Worm (Caenorhabditis elegans) whole organism, L1 larva: ENCODE measurements around the gene K02E10.5.

Experiments used
- C16A3.4 ChIP-seq: fragments of 150-350 bp; optimal IDR thresholded peaks from 2 replicates; lab custom pipeline; 2014; ENCODE audit warnings: missing biosample characterization, missing genetic modification characterization
- C34B4.2 ChIP-seq: sonication (generic microtip); optimal IDR thresholded peaks from 2 replicates; lab custom pipeline; 2017; ENCODE audit warnings: mild to moderate bottlenecking, missing genetic modification characterization, missing compliant biosample characterization
- F16B12.6 ChIP-seq: fragments of 150-350 bp; optimal IDR thresholded peaks from 2 replicates; lab custom pipeline; 2014; ENCODE audit warnings: missing biosample characterization, missing genetic modification characterization
- ceh-63 ChIP-seq: fragments of 200-800 bp; sonication (Bioruptor generic); optimal IDR thresholded peaks from 2 replicates; lab custom pipeline; 2018; ENCODE audit warnings: mild to moderate bottlenecking, missing genetic modification characterization, missing compliant biosample characterization
- ceh-88 ChIP-seq: fragments of 200-800 bp; sonication (Bioruptor generic); IDR thresholded peaks from 2 replicates; pipeline ENCODE4 v1.3.6; 2022; ENCODE audit warnings: missing genetic modification characterization, missing compliant biosample characterization
- ceh-90 ChIP-seq: sonication (generic microtip); optimal IDR thresholded peaks from 2 replicates; lab custom pipeline; 2016; ENCODE audit warnings: missing genetic modification characterization, missing compliant biosample characterization
- dsc-1 ChIP-seq: sonication (generic microtip); optimal IDR thresholded peaks from 2 replicates; lab custom pipeline; 2016; ENCODE audit warnings: mild to moderate bottlenecking, missing genetic modification characterization, missing compliant biosample characterization
- egl-13 ChIP-seq: sonication (generic microtip); optimal IDR thresholded peaks from 2 replicates; lab custom pipeline; 2016; ENCODE audit warnings: missing genotype, missing genetic modification reagents, missing genetic modification characterization, missing compliant biosample characterization
- elt-3 ChIP-seq, 6 experiments: fragments of 150-350 bp in 1 of 6; sonication (generic microtip); optimal IDR thresholded peaks; 2 replicates each; lab custom pipeline; 2017 to 2018; ENCODE audit warnings: missing biosample characterization in 6 of 6, missing genetic modification characterization in 6 of 6, inconsistent platforms in 1 of 6
- fkh-10 ChIP-seq: sonication (generic microtip); optimal IDR thresholded peaks from 2 replicates; lab custom pipeline; 2017; ENCODE audit warnings: missing biosample characterization, missing genetic modification reagents, missing genetic modification characterization
- fkh-4 ChIP-seq: sonication (generic microtip); optimal IDR thresholded peaks from 2 replicates; lab custom pipeline; 2016; ENCODE audit warnings: missing compliant biosample characterization, missing genetic modification characterization, borderline replicate concordance
- fkh-8 ChIP-seq: sonication (generic microtip); optimal IDR thresholded peaks from 2 replicates; lab custom pipeline; 2016; ENCODE audit warnings: mild to moderate bottlenecking, missing genetic modification characterization, missing compliant biosample characterization
- hlh-17 ChIP-seq: fragments of 200-800 bp; sonication (Bioruptor generic); optimal IDR thresholded peaks from 2 replicates; lab custom pipeline; 2018; ENCODE audit warnings: missing genetic modification characterization, mild to moderate bottlenecking, missing compliant biosample characterization, moderate library complexity, borderline replicate concordance
- hlh-4 ChIP-seq: sonication (generic microtip); optimal IDR thresholded peaks from 2 replicates; lab custom pipeline; 2016; ENCODE audit warnings: mild to moderate bottlenecking, missing genetic modification characterization, missing compliant biosample characterization
- irx-1 ChIP-seq: sonication (generic microtip); optimal IDR thresholded peaks from 2 replicates; lab custom pipeline; 2016; ENCODE audit warnings: missing genetic modification characterization, missing compliant biosample characterization
- lin-14 ChIP-seq: fragments of 200-800 bp; sonication (Bioruptor generic); optimal IDR thresholded peaks from 2 replicates; lab custom pipeline; 2018; ENCODE audit warnings: mild to moderate bottlenecking, missing genetic modification characterization, moderate library complexity, missing compliant biosample characterization
- lin-35 ChIP-seq, 2 experiments: fragments of 150-350 bp; optimal IDR thresholded peaks; 2 replicates each; lab custom pipeline; 2014; ENCODE audit warnings: missing biosample characterization in 2 of 2, missing genetic modification characterization in 2 of 2, missing genetic modification reagents in 2 of 2
- lin-39 ChIP-seq: fragments of 150-350 bp; optimal IDR thresholded peaks from 2 replicates; lab custom pipeline; 2014; ENCODE audit warnings: missing biosample characterization, missing genetic modification reagents, missing genetic modification characterization
- lsy-2 ChIP-seq, 2 experiments: fragments of 150-350 bp; optimal IDR thresholded peaks; 2 replicates each; lab custom pipeline; 2014; ENCODE audit warnings: missing biosample characterization in 2 of 2, missing genetic modification characterization in 2 of 2
- mdl-1 ChIP-seq, 2 experiments: fragments of 150-350 bp; optimal IDR thresholded peaks; 2 replicates each; lab custom pipeline; 2014 to 2017; ENCODE audit warnings: missing biosample characterization in 2 of 2, missing genetic modification characterization in 2 of 2, inconsistent platforms in 1 of 2
- mep-1 ChIP-seq: fragments of 150-350 bp; optimal IDR thresholded peaks from 2 replicates; lab custom pipeline; 2014; ENCODE audit warnings: missing biosample characterization, missing genetic modification characterization
- nhr-12 ChIP-seq: sonication (generic microtip); optimal IDR thresholded peaks from 2 replicates; lab custom pipeline; 2017; ENCODE audit warnings: missing biosample characterization, missing genetic modification characterization
- nhr-47 ChIP-seq: sonication (generic microtip); optimal IDR thresholded peaks from 2 replicates; lab custom pipeline; 2016; ENCODE audit warnings: mild to moderate bottlenecking, missing genetic modification characterization, moderate library complexity, missing compliant biosample characterization
- nhr-71 ChIP-seq: sonication (generic microtip); optimal IDR thresholded peaks from 2 replicates; lab custom pipeline; 2016; ENCODE audit warnings: mild to moderate bottlenecking, missing genetic modification characterization, moderate library complexity, missing compliant biosample characterization
- nhr-76 ChIP-seq: sonication (generic microtip); optimal IDR thresholded peaks from 2 replicates; lab custom pipeline; 2017; ENCODE audit warnings: missing biosample characterization, missing genetic modification characterization
- pag-3 ChIP-seq: sonication (generic microtip); optimal IDR thresholded peaks from 2 replicates; lab custom pipeline; 2017; ENCODE audit warnings: missing genetic modification characterization, mild to moderate bottlenecking, missing compliant biosample characterization, antibody characterized with exemption, borderline replicate concordance; ENCODE audit not compliant: insufficient read depth
- rnt-1 ChIP-seq: sonication (generic microtip); optimal IDR thresholded peaks from 2 replicates; lab custom pipeline; 2016; ENCODE audit warnings: mild to moderate bottlenecking, missing genetic modification characterization, moderate library complexity, missing compliant biosample characterization
- snpc-4 ChIP-seq: fragments of 150-350 bp; optimal IDR thresholded peaks from 2 replicates; lab custom pipeline; 2014; ENCODE audit warnings: missing biosample characterization, missing genetic modification characterization
- sox-4 ChIP-seq: sonication (generic microtip); optimal IDR thresholded peaks from 2 replicates; lab custom pipeline; 2016; ENCODE audit warnings: missing genetic modification characterization, missing compliant biosample characterization
- sup-37 ChIP-seq: fragments of 200-800 bp; sonication (Bioruptor generic); optimal IDR thresholded peaks from 2 replicates; lab custom pipeline; 2018; ENCODE audit warnings: mild to moderate bottlenecking, missing genetic modification characterization, missing compliant biosample characterization
- tbx-2 ChIP-seq: sonication (generic microtip); optimal IDR thresholded peaks from 2 replicates; lab custom pipeline; 2016; ENCODE audit warnings: missing genetic modification characterization, missing compliant biosample characterization
- tlp-1 ChIP-seq: fragments of 150-350 bp; optimal IDR thresholded peaks from 2 replicates; lab custom pipeline; 2014; ENCODE audit warnings: missing biosample characterization, missing genetic modification characterization
- unc-130 ChIP-seq: fragments of 150-350 bp; optimal IDR thresholded peaks from 2 replicates; lab custom pipeline; 2017; ENCODE audit warnings: missing biosample characterization, missing genetic modification characterization, inconsistent platforms
- unc-62 ChIP-seq: fragments of 150-350 bp; optimal IDR thresholded peaks from 2 replicates; lab custom pipeline; 2014; ENCODE audit warnings: missing biosample characterization, missing genetic modification reagents, missing genetic modification characterization
- unc-86 ChIP-seq: sonication (generic microtip); optimal IDR thresholded peaks from 2 replicates; lab custom pipeline; 2016; ENCODE audit warnings: missing genetic modification characterization, missing compliant biosample characterization
- vab-15 ChIP-seq: sonication (generic microtip); optimal IDR thresholded peaks from 2 replicates; lab custom pipeline; 2017; ENCODE audit warnings: missing genotype, mild to moderate bottlenecking, missing genetic modification characterization, missing compliant biosample characterization
- xbp-1 ChIP-seq: sonication (generic microtip); optimal IDR thresholded peaks from 2 replicates; lab custom pipeline; 2016; ENCODE audit warnings: missing genetic modification characterization, missing compliant biosample characterization
- zip-4 ChIP-seq: fragments of 200-800 bp; sonication (Bioruptor generic); optimal IDR thresholded peaks from 2 replicates; lab custom pipeline; 2018; ENCODE audit warnings: mild to moderate bottlenecking, missing genetic modification characterization, moderate library complexity, missing compliant biosample characterization

Gene K02E10.5

DNA sequence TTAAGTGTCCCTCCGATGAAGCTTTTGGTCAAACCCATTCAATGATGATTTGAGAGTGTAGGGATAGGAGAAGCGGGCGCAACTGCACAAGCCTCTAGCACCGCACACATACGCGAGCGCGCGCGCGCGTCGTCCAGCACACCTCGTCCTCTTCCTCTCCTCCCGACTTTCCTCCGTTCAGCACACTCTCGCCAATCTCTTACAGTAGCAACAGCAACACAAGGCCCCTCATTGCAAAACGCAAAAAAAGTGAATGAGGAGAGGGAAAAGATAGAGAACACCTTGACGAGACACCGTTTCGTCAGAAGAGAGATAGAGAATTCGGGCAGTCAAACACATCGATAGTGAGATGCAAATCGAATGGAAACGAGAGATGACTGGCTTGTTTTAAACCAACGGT, 46.3 kb downstream of the K02E10.5 start (continued):
- TF ChIP-seq xbp-1 (tag; lab: Kevin White, UChicago) (no peak), nhr-76 (no peak), irx-1 (tag; lab: Kevin White, UChicago) (peak; percentile 27), snpc-4 (tag; lab: Kevin White, UChicago) (no peak), zip-4 (GFP tag; lab: Kevin White, UChicago) (no peak), fkh-8 (no peak), nhr-12 (no peak), tbx-2 (peak; percentile 28), mdl-1 (tag; optimal IDR thresholded peaks at IDR 0.05; lab: Kevin White, UChicago) (peak in 1 of 2 experiments; percentile 31), ceh-90 (tag; lab: Kevin White, UChicago) (no peak), sox-4 (tag; lab: Kevin White, UChicago) (no peak), F16B12.6 (tag; lab: Kevin White, UChicago) (no peak), nhr-47 (peak; percentile 30), nhr-71 (peak; percentile 54), lin-39 (no peak), C34B4.2 (tag; lab: Kevin White, UChicago) (no peak), unc-62 (GFP tag; lab: Kevin White, UChicago) (no peak), lsy-2 (tag; optimal IDR thresholded peaks at IDR 0.05; lab: Kevin White, UChicago) (peak; percentile 13 to 52), ceh-88 (no peak), lin-35 (GFP tag; optimal IDR thresholded peaks at IDR 0.05; lab: Kevin White, UChicago) (peak in 1 of 2 experiments; percentile 48), fkh-10 (GFP tag; lab: Kevin White, UChicago) (no peak), elt-3 (tag; optimal IDR thresholded peaks at IDR 0.05; lab: Kevin White, UChicago) (peak in 1 of 6 experiments; percentile 19), hlh-4 (tag; lab: Kevin White, UChicago) (no peak), mep-1 (tag; lab: Kevin White, UChicago) (peak; percentile 82), fkh-4 (tag; lab: Kevin White, UChicago) (no peak), sup-37 (GFP tag; lab: Kevin White, UChicago) (no peak), dsc-1 (peak; percentile 39), C16A3.4 (tag; lab: Kevin White, UChicago) (no peak), tlp-1 (tag; lab: Kevin White, UChicago) (no peak), ceh-63 (GFP tag; lab: Kevin White, UChicago) (no peak), unc-86 (no peak)

DNA sequence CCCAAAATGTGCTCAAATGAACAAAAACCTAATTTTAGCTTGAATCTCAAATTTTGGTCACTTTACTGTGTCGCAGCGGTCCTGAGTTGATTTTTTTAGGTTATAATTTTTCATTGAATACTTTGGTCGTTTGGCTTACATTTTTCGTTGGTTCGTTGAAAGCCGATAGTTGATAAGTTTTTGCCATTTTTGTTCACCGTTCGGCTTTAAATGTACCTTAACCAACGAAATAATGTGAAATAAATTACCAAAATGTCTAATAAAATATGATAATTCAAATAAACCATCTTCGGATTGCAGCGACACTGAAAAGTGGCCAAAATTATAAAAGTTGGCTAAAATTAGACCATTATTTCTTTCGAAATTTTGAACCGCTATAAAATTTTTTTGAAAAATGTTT, 48.4 kb downstream of the K02E10.5 start:
- TF ChIP-seq rnt-1 (tag; lab: Kevin White, UChicago): no peak
- no peak for TF ChIP-seq hlh-17
- no peak for TF ChIP-seq nhr-76
- no peak for TF ChIP-seq pag-3 (tag; lab: Kevin White, UChicago)
- TF ChIP-seq lin-14 (GFP tag; lab: Kevin White, UChicago): no peak

DNA sequence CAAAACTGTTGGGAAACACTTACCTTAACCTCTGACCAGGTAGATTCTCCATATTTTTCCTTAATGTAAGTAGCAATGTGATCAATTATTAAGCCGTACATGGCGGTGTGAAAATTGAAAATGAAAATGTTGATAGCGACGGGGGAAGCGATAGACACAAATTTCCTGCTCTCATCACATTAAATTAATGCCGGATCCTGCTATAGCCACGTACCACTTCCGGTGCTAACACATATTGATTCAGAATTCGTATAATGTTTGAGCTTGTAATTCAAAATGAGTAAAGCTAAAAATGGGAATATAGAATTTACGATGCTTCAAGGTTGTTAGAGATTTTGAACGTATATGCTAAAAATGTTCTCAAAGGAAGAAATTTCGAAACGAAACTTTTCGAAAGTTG, 51.3 kb downstream of the K02E10.5 start, which contains the start of gene gcy-31:
gcy-31 (minus strand) TSS at position 101 of the 400 bp plus-strand sequence.
- TF ChIP-seq nhr-47 (no peak), vab-15 (tag; lab: Kevin White, UChicago) (no peak), unc-130 (no peak), egl-13 (tag; lab: Kevin White, UChicago) (peak; percentile 25)
